Worm (Caenorhabditis elegans): ENCODE data around the gene ZK180.8.
A peak's percentile ranks its signal among the peaks of the same experiment; 100 is the strongest.

Gene ZK180.8

DNA sequence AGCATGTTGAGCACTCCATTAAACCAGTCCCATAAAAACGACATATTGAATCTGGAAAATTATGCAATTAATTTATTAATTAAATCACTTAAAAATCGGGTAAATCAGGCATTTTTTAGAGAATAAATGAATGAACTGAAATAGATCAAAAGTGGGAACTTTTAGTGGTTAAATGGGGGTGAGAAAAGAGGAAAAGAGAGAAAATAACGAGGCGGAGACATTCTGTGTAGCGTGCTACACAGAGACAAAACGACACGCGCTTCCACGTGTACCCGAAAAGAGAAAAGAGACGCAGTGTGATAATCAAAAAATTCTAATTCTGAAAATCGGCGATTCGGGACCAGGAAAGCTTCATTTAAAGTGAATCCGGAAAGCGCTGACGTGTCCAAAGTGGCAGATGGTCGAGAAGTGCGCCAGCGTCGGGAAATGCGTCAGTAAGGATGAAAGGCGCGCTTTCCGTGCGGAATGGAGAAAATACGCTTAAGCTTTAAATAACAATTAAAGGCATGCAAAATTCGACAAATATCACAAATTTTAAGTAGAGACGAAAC is 1.8 kb upstream of the ZK180.8 start, which contains the start of gene sar-1 (continued):
- TF ChIP-seq B0019.2 (GFP tag; conservative IDR thresholded peaks at IDR 0.05) (no peak), akir-1 (GFP tag; optimal IDR thresholded peaks at IDR 0.05) (no peak), ceh-40 (GFP tag; IDR thresholded peaks at IDR 0.05) (no peak), lin-35 (GFP tag; optimal IDR thresholded peaks at IDR 0.05) (peak in 2 of 3 experiments; percentile 43 to 76), madf-3 (GFP tag; IDR thresholded peaks at IDR 0.05) (no peak), madf-6 (GFP tag; IDR thresholded peaks at IDR 0.05) (peak; percentile 75), ccch-3 (GFP tag; optimal IDR thresholded peaks at IDR 0.05) (no peak), ceh-100 (GFP tag; IDR thresholded peaks at IDR 0.05) (peak; percentile 56; the same call in 1 of the 2 replicates), ZK185.1 (tag; optimal IDR thresholded peaks at IDR 0.05; ENCODE audit: poor library complexity, severe bottlenecking) (no peak), let-526 (GFP tag; IDR thresholded peaks at IDR 0.05) (0 out of 2 replicates have a peak, but pooled peaks have one; percentile 7), Y53G8AR.9 (GFP tag; conservative IDR thresholded peaks at IDR 0.05) (peak; percentile 80; the same call in 1 of the 2 replicates), lin-26 (GFP tag; IDR thresholded peaks at IDR 0.05) (no peak), dox-1 (GFP tag; IDR thresholded peaks at IDR 0.05) (peak; percentile 85), lin-40 (tag; optimal IDR thresholded peaks at IDR 0.05) (peak; percentile 86), madf-10 (tag; optimal IDR thresholded peaks at IDR 0.05) (peak; percentile 24), Y95B8A.8 (GFP tag; IDR thresholded peaks at IDR 0.05) (no peak), ets-4 (GFP tag; optimal IDR thresholded peaks at IDR 0.05) (no peak), cebp-1 (GFP tag; IDR thresholded peaks at IDR 0.05) (no peak), cebp-1 (tag; optimal IDR thresholded peaks at IDR 0.05) (peak; percentile 71), sptf-2 (GFP tag; optimal IDR thresholded peaks at IDR 0.05) (no peak), ceh-58 (GFP tag; IDR thresholded peaks at IDR 0.05) (no peak), K11D2.4 (GFP tag; IDR thresholded peaks at IDR 0.05) (peak; percentile 82), lsy-27 (tag; optimal IDR thresholded peaks at IDR 0.05; ENCODE audit: borderline replicate concordance, insufficient read depth) (no peak), fkh-3 (tag; optimal IDR thresholded peaks at IDR 0.05) (no peak), ztf-26 (tag; optimal IDR thresholded peaks at IDR 0.05) (peak; percentile 51), hsf-1 (GFP tag; IDR thresholded peaks at IDR 0.05) (peak; percentile 61; the same call in 1 of the 2 replicates), ceh-27 (GFP tag; optimal IDR thresholded peaks at IDR 0.05) (peak; percentile 16), hlh-12 (tag; optimal IDR thresholded peaks at IDR 0.05) (no peak), lsl-1 (GFP tag; optimal IDR thresholded peaks at IDR 0.05) (peak; percentile 61), zim-3 (tag; optimal IDR thresholded peaks at IDR 0.05) (no peak), B0035.1 (tag; optimal IDR thresholded peaks at IDR 0.05) (no peak), atf-7 (tag; optimal IDR thresholded peaks at IDR 0.05) (peak; percentile 21), aptf-2 (GFP tag; conservative IDR thresholded peaks at IDR 0.05) (no peak), Y79H2A.3 (GFP tag; conservative IDR thresholded peaks at IDR 0.05) (no peak), repo-1 (tag; optimal IDR thresholded peaks at IDR 0.05) (peak; percentile 39), ztf-3 (GFP tag; optimal IDR thresholded peaks at IDR 0.05) (no peak), egl-18 (GFP tag; IDR thresholded peaks at IDR 0.05) (no peak), nfyb-1 (GFP tag; IDR thresholded peaks at IDR 0.05) (peak; percentile 65), F57A8.1 (GFP tag; optimal IDR thresholded peaks at IDR 0.05) (no peak), pbrm-1 (GFP tag; IDR thresholded peaks at IDR 0.05) (peak; percentile 79), lin-54 (GFP tag; optimal IDR thresholded peaks at IDR 0.05) (peak; percentile 79), C17E4.6 (GFP tag; IDR thresholded peaks at IDR 0.05) (peak; percentile 33; the same call in 1 of the 2 replicates), Y67H2A.10 (GFP tag; conservative IDR thresholded peaks at IDR 0.05) (no peak), ztf-28 (GFP tag; IDR thresholded peaks at IDR 0.05) (no peak), B0336.3 (GFP tag; IDR thresholded peaks at IDR 0.05) (peak; percentile 74), athp-1 (tag; optimal IDR thresholded peaks at IDR 0.05) (peak; percentile 9), tbp1 (GFP tag; optimal IDR thresholded peaks at IDR 0.05) (peak; percentile 59), tbx-9 (tag; optimal IDR thresholded peaks at IDR 0.05; ENCODE audit: borderline replicate concordance) (no peak)

Data from whole organism, young adult.